Fruit fly (Drosophila melanogaster): ENCODE measurements around the gene Noc1.

Gene Noc1

dm6 chr3L:11089805-11090440, 15.4 kb downstream of the Noc1 start (continued):
- no peak for TF ChIP-seq CG8319 (GFP tag; optimal IDR thresholded peaks at IDR 0.05)
- TF ChIP-seq CG31627 (GFP tag; optimal IDR thresholded peaks at IDR 0.05): peak; percentile 54
- peak; percentile 61 for TF ChIP-seq vri (GFP tag; optimal IDR thresholded peaks at IDR 0.05)
- TF ChIP-seq CG8119 (GFP tag; IDR thresholded peaks at IDR 0.05): peak; percentile 79
- TF ChIP-seq Smox (GFP tag; optimal IDR thresholded peaks at IDR 0.05): peak; percentile 71
- peak; percentile 12 for TF ChIP-seq CG7368 (GFP tag; optimal IDR thresholded peaks at IDR 0.05)
- no peak for TF ChIP-seq CG6808 (GFP tag; optimal IDR thresholded peaks at IDR 0.05)
- TF ChIP-seq CG15336 (GFP tag; IDR thresholded peaks at IDR 0.05): peak; percentile 82
- no peak for TF ChIP-seq CG1621 (tag; optimal IDR thresholded peaks at IDR 0.05)
- TF ChIP-seq fkh (GFP tag; optimal IDR thresholded peaks at IDR 0.05): peak; percentile 92
- TF ChIP-seq OdsH (GFP tag; optimal IDR thresholded peaks at IDR 0.05): peak; percentile 77
- TF ChIP-seq svp (GFP tag): peak; percentile 88
- peak; percentile 50 for TF ChIP-seq CG11762 (GFP tag; optimal IDR thresholded peaks at IDR 0.05; ENCODE audit: insufficient read depth)
- TF ChIP-seq CG11902 (GFP tag; optimal IDR thresholded peaks at IDR 0.05): no peak
- TF ChIP-seq Hr39 (GFP tag; optimal IDR thresholded peaks at IDR 0.05): peak; percentile 62
- no peak for TF ChIP-seq Hr38 (GFP tag; optimal IDR thresholded peaks at IDR 0.05)
- peak; percentile 78 for TF ChIP-seq Met (GFP tag; optimal IDR thresholded peaks at IDR 0.05)
- no peak for TF ChIP-seq dsx (GFP tag; optimal IDR thresholded peaks at IDR 0.05; ENCODE audit: poor library complexity, severe bottlenecking)
- TF ChIP-seq cyc (GFP tag; optimal IDR thresholded peaks at IDR 0.05): peak; percentile 42
- peak; percentile 90 for TF ChIP-seq CG32006 (GFP tag; optimal IDR thresholded peaks at IDR 0.05)
- no peak; the same call in 1 of the 2 replicates for TF ChIP-seq CG11294 (GFP tag; IDR thresholded peaks at IDR 0.05)
- peak; percentile 67 for TF ChIP-seq eg (GFP tag; IDR thresholded peaks at IDR 0.05)
- peak; percentile 58 for TF ChIP-seq Gug (GFP tag; IDR thresholded peaks at IDR 0.05)
- TF ChIP-seq CG6854 (GFP tag; optimal IDR thresholded peaks at IDR 0.05): no peak
- TF ChIP-seq Ets21C (GFP tag; optimal IDR thresholded peaks at IDR 0.05): peak; percentile 56

dm6 chr3L:11091943-11092609, 17.5 kb downstream of the Noc1 start:
- TF ChIP-seq Ets21C (GFP tag; optimal IDR thresholded peaks at IDR 0.05): peak; percentile 42
- TF ChIP-seq acj6 (GFP tag; optimal IDR thresholded peaks at IDR 0.05): peak; percentile 57
- TF ChIP-seq Sox15 (GFP tag; optimal IDR thresholded peaks at IDR 0.05): peak; percentile 14
- TF ChIP-seq CG8319 (GFP tag; optimal IDR thresholded peaks at IDR 0.05): peak; percentile 59
- TF ChIP-seq dac (GFP tag; optimal IDR thresholded peaks at IDR 0.05): no peak
- peak; percentile 7 to 28 for TF ChIP-seq salr (GFP tag; optimal IDR thresholded peaks at IDR 0.05)
- peak; percentile 71 for TF ChIP-seq Met (GFP tag; optimal IDR thresholded peaks at IDR 0.05)
- peak; percentile 53 for TF ChIP-seq CG8632 (GFP tag; optimal IDR thresholded peaks at IDR 0.05)
- TF ChIP-seq Eip93F (GFP tag; optimal IDR thresholded peaks at IDR 0.05): no peak
- peak; percentile 76 for TF ChIP-seq topi (GFP tag; optimal IDR thresholded peaks at IDR 0.05)
- TF ChIP-seq CG11902 (GFP tag; optimal IDR thresholded peaks at IDR 0.05): peak; percentile 28
- TF ChIP-seq Sox14 (GFP tag; optimal IDR thresholded peaks at IDR 0.05): peak; percentile 70
- TF ChIP-seq CG31627 (GFP tag; optimal IDR thresholded peaks at IDR 0.05): peak; percentile 73
- no peak for TF ChIP-seq dsx (GFP tag; optimal IDR thresholded peaks at IDR 0.05; ENCODE audit: poor library complexity, severe bottlenecking)
- peak; percentile 42 for TF ChIP-seq fkh (GFP tag; optimal IDR thresholded peaks at IDR 0.05)
- TF ChIP-seq svp (GFP tag): peak; percentile 73
- TF ChIP-seq eg (GFP tag; IDR thresholded peaks at IDR 0.05): peak; percentile 51; the same call in 1 of the 3 replicates
- TF ChIP-seq CG32006 (GFP tag; optimal IDR thresholded peaks at IDR 0.05): peak; percentile 37
- TF ChIP-seq CG9139 (GFP tag; optimal IDR thresholded peaks at IDR 0.05): peak; percentile 48
- peak; percentile 41 for TF ChIP-seq CG3032 (tag; optimal IDR thresholded peaks at IDR 0.05)
- TF ChIP-seq CG3919 (GFP tag; optimal IDR thresholded peaks at IDR 0.05): peak; percentile 79
- peak; percentile 40 for TF ChIP-seq fd85E (GFP tag; optimal IDR thresholded peaks at IDR 0.05)
- TF ChIP-seq Eip78C (GFP tag): peak; percentile 84
- TF ChIP-seq CG11762 (GFP tag; optimal IDR thresholded peaks at IDR 0.05; ENCODE audit: insufficient read depth): peak; percentile 21
- peak; percentile 19 for TF ChIP-seq CG16779 (tag; optimal IDR thresholded peaks at IDR 0.05)
- peak; percentile 67 for TF ChIP-seq CG10631 (GFP tag; optimal IDR thresholded peaks at IDR 0.05)
- peak; percentile 45 for TF ChIP-seq net (GFP tag; optimal IDR thresholded peaks at IDR 0.05)
- peak; percentile 74 for TF ChIP-seq esn (GFP tag; optimal IDR thresholded peaks at IDR 0.05)
- peak; percentile 66 for TF ChIP-seq pdm3 (GFP tag; optimal IDR thresholded peaks at IDR 0.05)
- TF ChIP-seq CG11294 (GFP tag; IDR thresholded peaks at IDR 0.05): 0 out of 2 replicates have a peak, but pooled peaks have one; percentile 9
- peak; percentile 9 for TF ChIP-seq Lpt (GFP tag; optimal IDR thresholded peaks at IDR 0.05)
- peak; percentile 51 for TF ChIP-seq CG6808 (GFP tag; optimal IDR thresholded peaks at IDR 0.05)
- peak; percentile 73 for TF ChIP-seq cyc (GFP tag; optimal IDR thresholded peaks at IDR 0.05)
- TF ChIP-seq CG1621 (tag; optimal IDR thresholded peaks at IDR 0.05): peak; percentile 21
- TF ChIP-seq CG6854 (GFP tag; optimal IDR thresholded peaks at IDR 0.05): peak; percentile 18
- TF ChIP-seq Sox102F (GFP tag; optimal IDR thresholded peaks at IDR 0.05): peak; percentile 56
- TF ChIP-seq Smox (GFP tag; optimal IDR thresholded peaks at IDR 0.05): peak; percentile 59
- no peak for TF ChIP-seq Hr38 (GFP tag; optimal IDR thresholded peaks at IDR 0.05)

Measured in whole organism, prepupa.